Fruit fly (Drosophila melanogaster) whole organism, adult: Measurements from ENCODE around the gene Eig71Eb.

Experiments
- CG14711 ChIP-seq: fragments of 200-800 bp; sonication (Bioruptor generic); optimal IDR thresholded peaks from 2 replicates; lab custom pipeline; 2018; ENCODE audit warnings: missing biosample characterization, mild to moderate bottlenecking, missing genetic modification characterization, moderate library complexity
- CG5204 ChIP-seq: fragments of 200-800 bp; sonication (Bioruptor generic); optimal IDR thresholded peaks from 2 replicates; lab custom pipeline; 2016; ENCODE audit warnings: missing biosample characterization, missing genetic modification characterization
- kay ChIP-seq: fragments of 200-800 bp; sonication (Bioruptor generic); peaks from one replicate; lab custom pipeline; 2016; ENCODE audit warnings: missing biosample characterization, missing genetic modification characterization, borderline replicate concordance
- ovo ChIP-seq: fragments of 200-800 bp; sonication (Bioruptor generic); optimal IDR thresholded peaks from 2 replicates; lab custom pipeline; 2016; ENCODE audit warnings: missing biosample characterization, missing genetic modification characterization

- TF ChIP-seq kay (GFP tag; lab: Kevin White, UChicago) (peak; percentile 23), CG14711 (tag; lab: Kevin White, UChicago) (no peak), CG5204 (GFP tag; lab: Kevin White, UChicago) (no peak), ovo (GFP tag; lab: Kevin White, UChicago) (no peak)
Observed at dm6 chr3L:15632653-15633052, 17.1 kb upstream of the Eig71Eb start.
